Fruit fly (Drosophila melanogaster) whole organism, embryonic: ENCODE results near the gene Doc2.

Source experiments
- Antp ChIP-seq: fragments of 200-800 bp; sonication (Bioruptor generic); optimal IDR thresholded peaks from 3 replicates; lab custom pipeline; 2016; ENCODE audit warnings: missing biosample characterization, missing genetic modification characterization
- B-H2 ChIP-seq: fragments of 200-800 bp; sonication (Bioruptor generic); optimal IDR thresholded peaks from 2 replicates; lab custom pipeline; 2018; ENCODE audit warnings: missing biosample characterization, mild to moderate bottlenecking, missing genetic modification characterization
- CG10274 ChIP-seq: fragments of 200-800 bp; sonication (Bioruptor generic); optimal IDR thresholded peaks from 3 replicates; lab custom pipeline; 2017; ENCODE audit warnings: missing biosample characterization, mild to moderate bottlenecking, missing genetic modification characterization
- CG10462 ChIP-seq: fragments of 200-800 bp; sonication (Bioruptor generic); optimal IDR thresholded peaks from 2 replicates; lab custom pipeline; 2016; ENCODE audit warnings: missing biosample characterization, missing genetic modification characterization
- CG11560 ChIP-seq: fragments of 200-800 bp; sonication (Bioruptor generic); IDR thresholded peaks from 3 replicates; pipeline ENCODE4 v1.3.6; 2022; ENCODE audit warnings: missing biosample characterization, missing genetic modification characterization
- CG12299 ChIP-seq: fragments of 200-800 bp; sonication (Bioruptor generic); optimal IDR thresholded peaks from 2 replicates; lab custom pipeline; 2018; ENCODE audit warnings: missing biosample characterization, mild to moderate bottlenecking, missing genetic modification characterization
- CG12391 ChIP-seq: fragments of 200-800 bp; sonication (Bioruptor generic); optimal IDR thresholded peaks from 3 replicates; lab custom pipeline; 2018; ENCODE audit warnings: missing biosample characterization, mild to moderate bottlenecking, missing genetic modification characterization, moderate library complexity
- CG12942 ChIP-seq: fragments of 200-800 bp; sonication (Bioruptor generic); optimal IDR thresholded peaks from 3 replicates; lab custom pipeline; 2016; ENCODE audit warnings: missing biosample characterization, missing genetic modification characterization
- CG13424 ChIP-seq: fragments of 200-800 bp; sonication (Bioruptor generic); optimal IDR thresholded peaks from 2 replicates; lab custom pipeline; 2019; ENCODE audit warnings: missing biosample characterization, mild to moderate bottlenecking, missing genetic modification characterization, moderate library complexity
- CG15601 ChIP-seq: fragments of 200-800 bp; sonication (Bioruptor generic); optimal IDR thresholded peaks from 3 replicates; lab custom pipeline; 2019; ENCODE audit warnings: missing biosample characterization, mild to moderate bottlenecking, missing genetic modification characterization, moderate library complexity
- CG16779 ChIP-seq: fragments of 200-800 bp; sonication (Bioruptor generic); IDR thresholded peaks from 2 replicates; pipeline ENCODE4 v1.3.6; 2022; ENCODE audit warnings: missing biosample characterization, missing genetic modification characterization
- CG16815 ChIP-seq: fragments of 200-800 bp; sonication (Bioruptor generic); optimal IDR thresholded peaks from 3 replicates; lab custom pipeline; 2017; ENCODE audit warnings: missing biosample characterization, mild to moderate bottlenecking, missing genetic modification characterization
- CG17612 ChIP-seq: fragments of 200-800 bp; sonication (Bioruptor generic); IDR thresholded peaks from 2 replicates; pipeline ENCODE4 v1.3.6; 2022; ENCODE audit warnings: missing biosample characterization, missing genetic modification characterization
- CG17829 ChIP-seq: fragments of 200-800 bp; optimal IDR thresholded peaks from 2 replicates; lab custom pipeline; 2019; ENCODE audit warnings: missing biosample characterization, mild to moderate bottlenecking, missing genetic modification characterization, moderate library complexity
- CG2678 ChIP-seq: fragments of 200-800 bp; sonication (Bioruptor generic); optimal IDR thresholded peaks from 3 replicates; lab custom pipeline; 2019; ENCODE audit warnings: missing biosample characterization, mild to moderate bottlenecking, missing genetic modification characterization, moderate library complexity
- CG30431 ChIP-seq: fragments of 200-800 bp; sonication (Bioruptor generic); optimal IDR thresholded peaks from 2 replicates; lab custom pipeline; 2017; ENCODE audit warnings: missing biosample characterization, missing genetic modification characterization
- CG31441 ChIP-seq: fragments of 200-800 bp; sonication (Bioruptor generic); IDR thresholded peaks from 2 replicates; pipeline ENCODE4 v1.3.6; 2022; ENCODE audit warnings: missing biosample characterization, missing genetic modification characterization
- CG34224 ChIP-seq: fragments of 200-800 bp; sonication (Bioruptor generic); IDR thresholded peaks from 3 replicates; pipeline ENCODE4 v1.3.6; 2022; ENCODE audit warnings: missing biosample characterization, missing genetic modification characterization; ENCODE audit not compliant: partially characterized antibody
- CG4282 ChIP-seq: fragments of 200-800 bp; sonication (Bioruptor generic); optimal IDR thresholded peaks from 2 replicates; lab custom pipeline; 2016; ENCODE audit warnings: missing biosample characterization, missing genetic modification characterization
- CG6689 ChIP-seq: fragments of 200-800 bp; sonication (Bioruptor generic); IDR thresholded peaks from 2 replicates; pipeline ENCODE4 v1.3.6; 2022; ENCODE audit warnings: missing biosample characterization, missing genetic modification characterization
- CG6854 ChIP-seq: fragments of 200-800 bp; sonication (Bioruptor generic); optimal IDR thresholded peaks from 3 replicates; lab custom pipeline; 2017; ENCODE audit warnings: missing biosample characterization, mild to moderate bottlenecking, missing genetic modification characterization
- CG7745 ChIP-seq: fragments of 200-800 bp; sonication (Bioruptor generic); optimal IDR thresholded peaks from 2 replicates; lab custom pipeline; 2018; ENCODE audit warnings: missing biosample characterization, mild to moderate bottlenecking, missing genetic modification characterization, moderate library complexity
- CG7963 ChIP-seq: fragments of 200-800 bp; sonication (Bioruptor generic); IDR thresholded peaks from 3 replicates; pipeline ENCODE4 v1.3.6; 2022; ENCODE audit warnings: missing biosample characterization, missing genetic modification characterization; ENCODE audit not compliant: partially characterized antibody
- CG9215 ChIP-seq: fragments of 200-800 bp; sonication (Bioruptor generic); IDR thresholded peaks from 2 replicates; pipeline ENCODE4 v1.3.6; 2022; ENCODE audit warnings: missing biosample characterization, missing genetic modification characterization
- CG9876 ChIP-seq: fragments of 200-800 bp; sonication (Bioruptor generic); optimal IDR thresholded peaks from 2 replicates; lab custom pipeline; 2016; ENCODE audit warnings: missing biosample characterization, missing genetic modification characterization
- CoRest ChIP-seq: fragments of 200-800 bp; sonication (Bioruptor generic); optimal IDR thresholded peaks from 3 replicates; lab custom pipeline; 2018; ENCODE audit warnings: missing biosample characterization, mild to moderate bottlenecking, missing genetic modification characterization, moderate library complexity
- CrebB ChIP-seq: fragments of 200-800 bp; sonication (Bioruptor generic); optimal IDR thresholded peaks from 3 replicates; lab custom pipeline; 2018; ENCODE audit warnings: missing biosample characterization, mild to moderate bottlenecking, missing genetic modification characterization
- Fer3 ChIP-seq: fragments of 200-800 bp; sonication (Bioruptor generic); optimal IDR thresholded peaks from 2 replicates; lab custom pipeline; 2018; ENCODE audit warnings: missing biosample characterization, mild to moderate bottlenecking, missing genetic modification characterization, moderate library complexity
- HHEX ChIP-seq: fragments of 200-800 bp; sonication (Bioruptor generic); optimal IDR thresholded peaks from 3 replicates; lab custom pipeline; 2017; ENCODE audit warnings: missing biosample characterization, mild to moderate bottlenecking, missing genetic modification characterization, missing genetic modification reagents
- HLH4C ChIP-seq: fragments of 200-800 bp; sonication (Bioruptor generic); IDR thresholded peaks from 3 replicates; pipeline ENCODE4 v1.3.6; 2022; ENCODE audit warnings: missing biosample characterization, missing genetic modification characterization; ENCODE audit not compliant: partially characterized antibody
- Hr78 ChIP-seq, 2 experiments: fragments of 200-800 bp in 1 of 2; fragments of >200 bp in 1 of 2; sonication (Bioruptor generic) in 1 of 2; optimal IDR thresholded peaks; 2 replicates each; lab custom pipeline; 2017 to 2019; ENCODE audit warnings: missing biosample characterization in 2 of 2, missing genetic modification characterization in 2 of 2, mild to moderate bottlenecking in 1 of 2, moderate library complexity in 1 of 2
- Myb ChIP-seq: fragments of 200-800 bp; sonication (Bioruptor generic); optimal IDR thresholded peaks from 2 replicates; lab custom pipeline; 2016; ENCODE audit warnings: missing biosample characterization, missing genetic modification characterization
- NFAT ChIP-seq: fragments of 200-800 bp; sonication (Bioruptor generic); IDR thresholded peaks from 2 replicates; pipeline ENCODE4 v1.3.6; 2022; ENCODE audit warnings: missing biosample characterization, missing genetic modification characterization
- Nf-YA ChIP-seq: fragments of 200-800 bp; sonication (Bioruptor generic); IDR thresholded peaks from 2 replicates; pipeline ENCODE4 v1.3.6; 2022; ENCODE audit warnings: missing biosample characterization, missing genetic modification characterization
- Ptx1 ChIP-seq: fragments of 200-800 bp; sonication (Bioruptor generic); IDR thresholded peaks from 2 replicates; pipeline ENCODE4 v1.3.6; 2022; ENCODE audit warnings: missing biosample characterization, missing genetic modification characterization
- Six4 ChIP-seq: fragments of 200-800 bp; sonication (Bioruptor generic); optimal IDR thresholded peaks from 2 replicates; lab custom pipeline; 2016; ENCODE audit warnings: missing biosample characterization, missing genetic modification characterization
- ash1 ChIP-seq: fragments of 200-800 bp; sonication (Bioruptor generic); optimal IDR thresholded peaks from 2 replicates; lab custom pipeline; 2018; ENCODE audit warnings: missing biosample characterization, mild to moderate bottlenecking, missing genetic modification characterization
- chinmo ChIP-seq: fragments of 200-800 bp; sonication (Bioruptor generic); IDR thresholded peaks from 4 replicates; pipeline ENCODE4 v1.3.6; 2022; ENCODE audit warnings: missing biosample characterization, missing genetic modification characterization; ENCODE audit not compliant: partially characterized antibody
- disco-r ChIP-seq: fragments of 200-800 bp; sonication (Bioruptor generic); optimal IDR thresholded peaks from 2 replicates; lab custom pipeline; 2016; ENCODE audit warnings: missing biosample characterization, missing genetic modification characterization
- ewg ChIP-seq: fragments of 200-800 bp; sonication (Bioruptor generic); optimal IDR thresholded peaks from 3 replicates; lab custom pipeline; 2017; ENCODE audit warnings: mild to moderate bottlenecking, missing biosample characterization, missing genetic modification reagents, missing genetic modification characterization
- fd96Cb ChIP-seq: fragments of 200-800 bp; sonication (Bioruptor generic); optimal IDR thresholded peaks from 2 replicates; lab custom pipeline; 2018; ENCODE audit warnings: missing biosample characterization, mild to moderate bottlenecking, missing genetic modification characterization, moderate library complexity
- gce ChIP-seq: fragments of 200-800 bp; sonication (Bioruptor generic); IDR thresholded peaks from 3 replicates; pipeline ENCODE4 v1.3.6; 2022; ENCODE audit warnings: missing biosample characterization, missing genetic modification characterization
- gcm2 ChIP-seq: fragments of 200-800 bp; sonication (Bioruptor generic); optimal IDR thresholded peaks from 2 replicates; lab custom pipeline; 2016; ENCODE audit warnings: missing biosample characterization, missing genetic modification characterization
- hth ChIP-seq: fragments of >200 bp; optimal IDR thresholded peaks from 2 replicates; lab custom pipeline; 2017; ENCODE audit warnings: inconsistent platforms
- shn ChIP-seq: fragments of 200-800 bp; sonication (Bioruptor generic); optimal IDR thresholded peaks from 3 replicates; lab custom pipeline; 2016; ENCODE audit warnings: missing biosample characterization, missing genetic modification characterization
- slou ChIP-seq: fragments of 200-800 bp; sonication (Bioruptor generic); optimal IDR thresholded peaks from 3 replicates; lab custom pipeline; 2016; ENCODE audit warnings: missing biosample characterization, missing genetic modification characterization
- stwl ChIP-seq: fragments of 200-800 bp; sonication (Bioruptor generic); optimal IDR thresholded peaks from 3 replicates; lab custom pipeline; 2018; ENCODE audit warnings: missing biosample characterization, mild to moderate bottlenecking, missing genetic modification characterization, moderate library complexity
- trh ChIP-seq: fragments of 200-800 bp; sonication (Bioruptor generic); optimal IDR thresholded peaks from 2 replicates; lab custom pipeline; 2016; ENCODE audit warnings: missing biosample characterization, missing genetic modification characterization
- twi ChIP-seq: fragments of 200-800 bp; optimal IDR thresholded peaks from 2 replicates; lab custom pipeline; 2019; ENCODE audit warnings: missing biosample characterization, mild to moderate bottlenecking, missing genetic modification characterization, moderate library complexity
- vnd ChIP-seq: fragments of 200-800 bp; sonication (Bioruptor generic); IDR thresholded peaks from 3 replicates; pipeline ENCODE4 v1.3.6; 2022; ENCODE audit warnings: missing biosample characterization, missing genetic modification characterization; ENCODE audit not compliant: partially characterized antibody
- z ChIP-seq: fragments of 200-800 bp; sonication (Bioruptor generic); IDR thresholded peaks from 3 replicates; pipeline ENCODE4 v1.3.6; 2022; ENCODE audit warnings: missing biosample characterization, missing genetic modification characterization

Gene Doc2

DNA sequence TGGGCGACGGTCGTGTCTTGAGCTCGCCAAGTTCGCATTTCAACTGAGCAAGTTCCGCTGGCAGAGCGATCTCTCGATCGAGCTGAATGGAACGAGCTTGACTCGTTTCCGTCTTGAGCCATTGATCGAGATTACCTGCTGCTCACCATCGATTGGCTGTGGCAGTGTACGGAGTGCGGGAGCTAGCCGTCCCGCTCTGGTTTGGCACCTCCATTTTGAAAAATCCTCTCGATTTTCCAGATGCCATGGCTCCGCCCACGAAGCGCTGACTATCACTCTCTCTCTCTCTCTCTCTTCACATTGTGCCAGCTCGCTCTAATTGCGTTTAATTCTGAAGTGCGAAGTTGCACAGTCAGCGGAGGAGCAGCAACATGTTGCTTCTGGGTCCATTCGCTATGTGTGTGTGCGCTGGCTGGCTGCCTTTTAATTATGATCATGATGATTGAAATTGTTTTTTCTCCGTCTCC lies at the start of gene Doc2 (continued):
- TF ChIP-seq CG6689 (GFP tag; lab: Robert Waterston, UW): no peak
- TF ChIP-seq trh (GFP tag; lab: Kevin White, UChicago): no peak
- no peak for TF ChIP-seq Six4
- no peak for TF ChIP-seq ewg
- no peak for TF ChIP-seq HLH4C
- no peak for TF ChIP-seq CG7963 (GFP tag; lab: Robert Waterston, UW)
- TF ChIP-seq CG7745 (tag; lab: Kevin White, UChicago): no peak
- TF ChIP-seq gce (GFP tag; lab: Robert Waterston, UW): 0 out of 3 replicates have a peak, but pooled peaks have one; percentile 18
- no peak for TF ChIP-seq CG16815 (GFP tag; lab: Kevin White, UChicago)
- no peak for TF ChIP-seq Fer3 (tag; lab: Kevin White, UChicago)
- peak; percentile 96 for TF ChIP-seq Nf-YA (GFP tag; lab: Robert Waterston, UW)
- no peak for TF ChIP-seq stwl (tag; lab: Kevin White, UChicago)
- TF ChIP-seq CG9215: no peak
- TF ChIP-seq CG11560 (tag; lab: Robert Waterston, UW): no peak
- no peak for TF ChIP-seq CG9876 (GFP tag; lab: Kevin White, UChicago)
- no peak for TF ChIP-seq CG2678 (tag; lab: Kevin White, UChicago)
- no peak for TF ChIP-seq CG10274 (GFP tag; lab: Kevin White, UChicago)
- no peak for TF ChIP-seq hth (lab: Kevin White, UChicago)
- peak; percentile 77 for TF ChIP-seq z (GFP tag; lab: Robert Waterston, UW)
- TF ChIP-seq CG16779 (GFP tag; lab: Robert Waterston, UW): no peak
- no peak for TF ChIP-seq B-H2 (GFP tag; lab: Kevin White, UChicago)
- no peak for TF ChIP-seq CG30431 (GFP tag; lab: Kevin White, UChicago)
- no peak for TF ChIP-seq CoRest (tag; lab: Kevin White, UChicago)
- TF ChIP-seq CG17612: no peak
- TF ChIP-seq CG34224 (GFP tag; lab: Robert Waterston, UW): peak; percentile 12; the same call in 1 of the 3 replicates
- TF ChIP-seq NFAT: no peak
- TF ChIP-seq CG13424 (tag; lab: Kevin White, UChicago): no peak
- no peak for TF ChIP-seq CG12942 (GFP tag; lab: Kevin White, UChicago)
- no peak for TF ChIP-seq slou (GFP tag; lab: Kevin White, UChicago)
- no peak for TF ChIP-seq CG4282 (GFP tag; lab: Kevin White, UChicago)
- no peak for TF ChIP-seq Antp
- peak; percentile 71; the same call in 2 of the 4 replicates for TF ChIP-seq chinmo (GFP tag; lab: Robert Waterston, UW)
- TF ChIP-seq Ptx1 (GFP tag; lab: Robert Waterston, UW): no peak
- no peak for TF ChIP-seq ash1 (GFP tag; lab: Kevin White, UChicago)
- TF ChIP-seq CG10462 (GFP tag; lab: Kevin White, UChicago): no peak
- no peak for TF ChIP-seq gcm2
- TF ChIP-seq fd96Cb (tag; lab: Kevin White, UChicago): no peak
- TF ChIP-seq CG12299: no peak
- 0 out of 3 replicates have a peak, but pooled peaks have one; percentile 14 for TF ChIP-seq vnd (GFP tag; lab: Robert Waterston, UW)
- no peak for TF ChIP-seq HHEX (GFP tag; lab: Kevin White, UChicago)
- TF ChIP-seq disco-r: no peak
- TF ChIP-seq CG15601 (tag; lab: Kevin White, UChicago): no peak
- TF ChIP-seq CG6854 (GFP tag; lab: Kevin White, UChicago): no peak
- TF ChIP-seq CG12391 (tag; lab: Kevin White, UChicago): no peak
- TF ChIP-seq Myb (GFP tag; lab: Kevin White, UChicago): no peak
- TF ChIP-seq Hr78 (GFP tag; optimal IDR thresholded peaks at IDR 0.05; lab: Kevin White, UChicago): no peak
- no peak for TF ChIP-seq CG31441 (GFP tag; lab: Robert Waterston, UW)
- TF ChIP-seq shn (GFP tag; lab: Kevin White, UChicago): no peak
- TF ChIP-seq CG17829: peak; percentile 30
- TF ChIP-seq twi (tag; lab: Kevin White, UChicago): peak; percentile 4
- TF ChIP-seq CrebB (tag; lab: Kevin White, UChicago): no peak
